Fruit fly (Drosophila melanogaster) whole organism, embryonic: ENCODE data around the gene DCTN1-p150.

Experiments
- Aef1 ChIP-seq: fragments of 200-800 bp; sonication (Bioruptor generic); IDR thresholded peaks from 3 replicates; pipeline ENCODE4 v1.3.6; 2022; ENCODE audit warnings: missing biosample characterization, missing genetic modification characterization
- CG10979 ChIP-seq: fragments of 200-800 bp; sonication (Bioruptor generic); optimal IDR thresholded peaks from 2 replicates; lab custom pipeline; 2018; ENCODE audit warnings: missing biosample characterization, mild to moderate bottlenecking, missing genetic modification characterization, moderate library complexity
- CG1233 ChIP-seq: fragments of 200-800 bp; sonication (Bioruptor generic); optimal IDR thresholded peaks from 4 replicates; lab custom pipeline; 2018; ENCODE audit warnings: missing biosample characterization, mild to moderate bottlenecking, missing genetic modification characterization
- CG16863 ChIP-seq: fragments of 200-800 bp; sonication (Bioruptor generic); optimal IDR thresholded peaks from 3 replicates; lab custom pipeline; 2016; ENCODE audit warnings: missing biosample characterization, missing genetic modification characterization
- CG17361 ChIP-seq: fragments of 200-800 bp; sonication (Bioruptor generic); IDR thresholded peaks from 3 replicates; pipeline ENCODE4 v1.3.6; 2022; ENCODE audit warnings: missing biosample characterization, missing genetic modification characterization
- CG17829 ChIP-seq: fragments of 200-800 bp; optimal IDR thresholded peaks from 2 replicates; lab custom pipeline; 2019; ENCODE audit warnings: missing biosample characterization, mild to moderate bottlenecking, missing genetic modification characterization, moderate library complexity
- CG31365 ChIP-seq: fragments of 200-800 bp; sonication (Bioruptor generic); optimal IDR thresholded peaks from 2 replicates; lab custom pipeline; 2018; ENCODE audit warnings: missing biosample characterization, mild to moderate bottlenecking, missing genetic modification characterization
- CG3163 ChIP-seq: fragments of 200-800 bp; sonication (Bioruptor generic); optimal IDR thresholded peaks from 3 replicates; lab custom pipeline; 2016; ENCODE audit warnings: missing biosample characterization, missing genetic modification characterization
- CG3407 ChIP-seq: fragments of 200-800 bp; sonication (Bioruptor generic); optimal IDR thresholded peaks from 2 replicates; lab custom pipeline; 2018; ENCODE audit warnings: missing biosample characterization, mild to moderate bottlenecking, missing genetic modification characterization
- CG4282 ChIP-seq: fragments of 200-800 bp; sonication (Bioruptor generic); optimal IDR thresholded peaks from 2 replicates; lab custom pipeline; 2016; ENCODE audit warnings: missing biosample characterization, missing genetic modification characterization
- CG4404 ChIP-seq: fragments of 200-800 bp; sonication (Bioruptor generic); IDR thresholded peaks from 2 replicates; pipeline ENCODE4 v1.3.6; 2022; ENCODE audit warnings: missing biosample characterization, missing genetic modification characterization
- CG6854 ChIP-seq: fragments of 200-800 bp; sonication (Bioruptor generic); optimal IDR thresholded peaks from 3 replicates; lab custom pipeline; 2017; ENCODE audit warnings: missing biosample characterization, mild to moderate bottlenecking, missing genetic modification characterization
- CG8924 ChIP-seq: fragments of 200-800 bp; optimal IDR thresholded peaks from 3 replicates; lab custom pipeline; 2019; ENCODE audit warnings: missing biosample characterization, mild to moderate bottlenecking, missing genetic modification characterization, moderate library complexity
- CG9437 ChIP-seq: fragments of 200-800 bp; sonication (Bioruptor generic); optimal IDR thresholded peaks from 2 replicates; lab custom pipeline; 2018; ENCODE audit warnings: missing biosample characterization, mild to moderate bottlenecking, missing genetic modification characterization
- Camta ChIP-seq: fragments of 200-800 bp; sonication (Bioruptor generic); optimal IDR thresholded peaks from 2 replicates; lab custom pipeline; 2016; ENCODE audit warnings: missing biosample characterization, missing genetic modification characterization
- Dek ChIP-seq: fragments of 200-800 bp; sonication (Bioruptor generic); optimal IDR thresholded peaks from 3 replicates; lab custom pipeline; 2019; ENCODE audit warnings: missing biosample characterization, mild to moderate bottlenecking, missing genetic modification characterization, moderate library complexity
- Dref ChIP-seq: fragments of 200-800 bp; sonication (Bioruptor generic); IDR thresholded peaks from 2 replicates; pipeline ENCODE4 v1.3.6; 2022; ENCODE audit warnings: missing biosample characterization, missing genetic modification characterization
- Eip74EF ChIP-seq, 2 experiments: fragments of 200-800 bp in 1 of 2; fragments of >200 bp in 1 of 2; sonication (Bioruptor generic) in 1 of 2; optimal IDR thresholded peaks; 2 replicates each; lab custom pipeline; 2017 to 2019; ENCODE audit warnings: missing biosample characterization in 2 of 2, missing genetic modification characterization in 2 of 2, mild to moderate bottlenecking in 1 of 2, moderate library complexity in 1 of 2
- Gug ChIP-seq: fragments of 200-800 bp; sonication (Bioruptor generic); IDR thresholded peaks from 4 replicates; pipeline ENCODE4 v1.3.6; 2022; ENCODE audit warnings: missing biosample characterization, missing genetic modification characterization
- Hr3 ChIP-seq: fragments of 200-800 bp; sonication (Bioruptor generic); optimal IDR thresholded peaks from 3 replicates; lab custom pipeline; 2016; ENCODE audit warnings: missing biosample characterization, missing genetic modification characterization
- Lpt ChIP-seq: fragments of >200 bp; optimal IDR thresholded peaks from 2 replicates; lab custom pipeline; 2018; ENCODE audit warnings: missing biosample characterization, missing genetic modification characterization
- Mad ChIP-seq: fragments of 200-800 bp; sonication (Bioruptor generic); optimal IDR thresholded peaks from 2 replicates; lab custom pipeline; 2016; ENCODE audit warnings: missing biosample characterization, missing genetic modification characterization
- Mrtf ChIP-seq: fragments of 200-800 bp; sonication (Bioruptor generic); IDR thresholded peaks from 3 replicates; pipeline ENCODE4 v1.3.6; 2022; ENCODE audit warnings: missing biosample characterization, missing genetic modification characterization
- Oli ChIP-seq: fragments of 200-800 bp; sonication (Bioruptor generic); optimal IDR thresholded peaks from 2 replicates; lab custom pipeline; 2018; ENCODE audit warnings: missing biosample characterization, mild to moderate bottlenecking, missing genetic modification characterization, moderate library complexity
- Six4 ChIP-seq: fragments of 200-800 bp; sonication (Bioruptor generic); optimal IDR thresholded peaks from 2 replicates; lab custom pipeline; 2016; ENCODE audit warnings: missing biosample characterization, missing genetic modification characterization
- TFAM ChIP-seq: fragments of 200-800 bp; sonication (Bioruptor generic); optimal IDR thresholded peaks from 2 replicates; lab custom pipeline; 2017; ENCODE audit warnings: missing biosample characterization, missing genetic modification characterization, inconsistent platforms
- Tbp ChIP-seq: fragments of >200 bp; optimal IDR thresholded peaks from 2 replicates; lab custom pipeline; 2018; ENCODE audit warnings: missing biosample characterization, missing genetic modification characterization
- bbx ChIP-seq: fragments of 200-800 bp; sonication (Bioruptor generic); IDR thresholded peaks from 2 replicates; pipeline ENCODE4 v1.3.6; 2022; ENCODE audit warnings: missing biosample characterization, missing genetic modification characterization; ENCODE audit not compliant: partially characterized antibody
- bsh ChIP-seq, 2 experiments: fragments of 200-800 bp; sonication (Bioruptor generic); optimal IDR thresholded peaks; 2 replicates each; lab custom pipeline; 2017 to 2018; ENCODE audit warnings: mild to moderate bottlenecking in 2 of 2, missing biosample characterization in 2 of 2, missing genetic modification characterization in 2 of 2, moderate library complexity in 1 of 2
- crp ChIP-seq, 2 experiments: fragments of 200-800 bp; sonication (Bioruptor generic); optimal IDR thresholded peaks; 2 replicates in 1 of 2; 3 replicates in 1 of 2; lab custom pipeline; 2017; ENCODE audit warnings: missing biosample characterization in 2 of 2, missing genetic modification characterization in 2 of 2, mild to moderate bottlenecking in 1 of 2, moderate library complexity in 1 of 2
- dimm ChIP-seq: fragments of 200-800 bp; sonication (Bioruptor generic); IDR thresholded peaks from 2 replicates; pipeline ENCODE4 v1.3.6; 2022; ENCODE audit warnings: missing biosample characterization, missing genetic modification characterization
- ems ChIP-seq: fragments of 200-800 bp; sonication (Bioruptor generic); optimal IDR thresholded peaks from 3 replicates; lab custom pipeline; 2016; ENCODE audit warnings: missing biosample characterization, missing genetic modification characterization
- fd3F ChIP-seq: fragments of 200-800 bp; sonication (Bioruptor generic); optimal IDR thresholded peaks from 2 replicates; lab custom pipeline; 2018; ENCODE audit warnings: missing biosample characterization, mild to moderate bottlenecking, missing genetic modification characterization, moderate library complexity
- gsb ChIP-seq: fragments of 200-800 bp; sonication (Bioruptor generic); IDR thresholded peaks from 2 replicates; pipeline ENCODE4 v1.3.6; 2022; ENCODE audit warnings: missing biosample characterization, missing genetic modification characterization
- hbn ChIP-seq: fragments of 200-800 bp; sonication (Bioruptor generic); IDR thresholded peaks from 2 replicates; pipeline ENCODE4 v1.3.6; 2022; ENCODE audit warnings: missing biosample characterization, missing genetic modification characterization; ENCODE audit not compliant: partially characterized antibody
- her ChIP-seq: fragments of 200-800 bp; sonication (Bioruptor generic); optimal IDR thresholded peaks from 2 replicates; lab custom pipeline; 2016; ENCODE audit warnings: missing biosample characterization, missing genetic modification characterization
- hkb ChIP-seq, 2 experiments: fragments of 200-800 bp in 1 of 2; fragments of >200 bp in 1 of 2; sonication (Bioruptor generic) in 1 of 2; IDR thresholded peaks in 1 of 2; optimal IDR thresholded peaks in 1 of 2; 2 replicates each; pipeline versions ENCODE4 v1.3.6 to Lab custom; 2017 to 2022; ENCODE audit warnings: missing biosample characterization in 1 of 2, missing genetic modification characterization in 1 of 2
- insv ChIP-seq, 2 experiments: fragments of 200-800 bp; sonication (Bioruptor generic); optimal IDR thresholded peaks; 3 replicates each; lab custom pipeline; 2016 to 2018; ENCODE audit warnings: missing biosample characterization in 2 of 2, missing genetic modification characterization in 2 of 2
- jumu ChIP-seq: fragments of 200-800 bp; sonication (Bioruptor generic); optimal IDR thresholded peaks from 3 replicates; lab custom pipeline; 2016; ENCODE audit warnings: missing biosample characterization, missing genetic modification characterization
- lbe ChIP-seq: fragments of 200-800 bp; sonication (Bioruptor generic); optimal IDR thresholded peaks from 2 replicates; lab custom pipeline; 2016; ENCODE audit warnings: missing biosample characterization, mild to moderate bottlenecking, missing genetic modification characterization
- lilli ChIP-seq: fragments of 200-800 bp; sonication (Bioruptor generic); optimal IDR thresholded peaks from 3 replicates; lab custom pipeline; 2016; ENCODE audit warnings: missing biosample characterization, missing genetic modification characterization
- psq ChIP-seq: fragments of 200-800 bp; sonication (Bioruptor generic); optimal IDR thresholded peaks from 2 replicates; lab custom pipeline; 2017; ENCODE audit warnings: missing biosample characterization, missing genetic modification characterization
- row ChIP-seq: fragments of 200-800 bp; sonication (Bioruptor generic); IDR thresholded peaks from 3 replicates; pipeline ENCODE4 v1.3.6; 2022; ENCODE audit warnings: missing biosample characterization, missing genetic modification characterization
- stc ChIP-seq: fragments of 200-800 bp; sonication (Bioruptor generic); IDR thresholded peaks from 2 replicates; pipeline ENCODE4 v1.3.6; 2022; ENCODE audit warnings: missing biosample characterization, missing genetic modification characterization
- tin ChIP-seq: fragments of 200-800 bp; sonication (Bioruptor generic); optimal IDR thresholded peaks from 3 replicates; lab custom pipeline; 2016; ENCODE audit warnings: missing biosample characterization, missing genetic modification characterization
- toy ChIP-seq: fragments of 200-800 bp; sonication (Bioruptor generic); IDR thresholded peaks from 2 replicates; pipeline ENCODE4 v1.3.6; 2022; ENCODE audit warnings: missing biosample characterization, missing genetic modification characterization
- tup ChIP-seq: fragments of 200-800 bp; sonication (Bioruptor generic); optimal IDR thresholded peaks from 2 replicates; lab custom pipeline; 2016; ENCODE audit warnings: missing biosample characterization, mild to moderate bottlenecking, missing genetic modification characterization, moderate library complexity
- usp ChIP-seq: fragments of >200 bp; optimal IDR thresholded peaks from 2 replicates; lab custom pipeline; 2017; ENCODE audit warnings: missing biosample characterization, missing genetic modification characterization
- zf30C ChIP-seq: fragments of 200-800 bp; sonication (Bioruptor generic); optimal IDR thresholded peaks from 3 replicates; lab custom pipeline; 2018; ENCODE audit warnings: missing biosample characterization, mild to moderate bottlenecking, missing genetic modification characterization
- zfh1 ChIP-seq: fragments of 200-800 bp; sonication (Bioruptor generic); IDR thresholded peaks from 3 replicates; pipeline ENCODE4 v1.3.6; 2022; ENCODE audit warnings: missing biosample characterization, missing genetic modification characterization

DCTN1-p150 gene

dm6 chr3L:13911649-13912260, 17.4 kb upstream of the DCTN1-p150 start (continued):
- TF ChIP-seq dimm (GFP tag; lab: Robert Waterston, UW): peak; percentile 26; the same call in 1 of the 2 replicates
- TF ChIP-seq Mad (GFP tag; lab: Kevin White, UChicago): no peak
- no peak for TF ChIP-seq tup (GFP tag; lab: Kevin White, UChicago)
- TF ChIP-seq lilli: no peak
- TF ChIP-seq Gug (GFP tag; lab: Robert Waterston, UW): no peak; the same call in 3 of the 4 replicates
- TF ChIP-seq Dek (tag; lab: Kevin White, UChicago): peak; percentile 57
- peak; percentile 3 for TF ChIP-seq CG6854 (GFP tag; lab: Kevin White, UChicago)
- peak; percentile 75 for TF ChIP-seq Hr3
- TF ChIP-seq Lpt (GFP tag; lab: Kevin White, UChicago): no peak
- peak; percentile 69 for TF ChIP-seq row
- no peak for TF ChIP-seq hbn (GFP tag; lab: Robert Waterston, UW)
- peak; percentile 44 for TF ChIP-seq fd3F (GFP tag; lab: Kevin White, UChicago)
- no peak for TF ChIP-seq Dref (GFP tag; lab: Robert Waterston, UW)
- TF ChIP-seq her (GFP tag; lab: Kevin White, UChicago): no peak
- no peak for TF ChIP-seq usp (GFP tag; lab: Kevin White, UChicago)
- no peak for TF ChIP-seq jumu (GFP tag; lab: Kevin White, UChicago)
- peak; percentile 93 for TF ChIP-seq CG17361 (GFP tag; lab: Robert Waterston, UW)
- TF ChIP-seq Eip74EF (GFP tag; optimal IDR thresholded peaks at IDR 0.05; lab: Kevin White, UChicago): no peak
- TF ChIP-seq CG4404: 0 out of 2 replicates have a peak, but pooled peaks have one; percentile 21
- no peak for TF ChIP-seq Six4 (GFP tag; lab: Kevin White, UChicago)
- no peak for TF ChIP-seq Tbp
- TF ChIP-seq hkb (optimal IDR thresholded peaks at IDR 0.05; lab: Kevin White, UChicago): no peak
- TF ChIP-seq hkb (GFP tag; IDR thresholded peaks at IDR 0.05; lab: Robert Waterston, UW): peak; percentile 63
- peak in 1 of 2 experiments; percentile 74 for TF ChIP-seq bsh (GFP tag; optimal IDR thresholded peaks at IDR 0.05; lab: Kevin White, UChicago)
- TF ChIP-seq CG10979 (tag; lab: Kevin White, UChicago): peak; percentile 73
- TF ChIP-seq CG3407: peak; percentile 43
- no peak for TF ChIP-seq insv (GFP tag; optimal IDR thresholded peaks at IDR 0.05; lab: Kevin White, UChicago)
- no peak for TF ChIP-seq CG31365 (tag; lab: Kevin White, UChicago)
- TF ChIP-seq toy (GFP tag; lab: Robert Waterston, UW): no peak
- TF ChIP-seq CG17829 (tag; lab: Kevin White, UChicago): peak; percentile 70
- TF ChIP-seq zfh1: peak; percentile 62; the same call in 1 of the 3 replicates
- TF ChIP-seq CG3163 (GFP tag; lab: Kevin White, UChicago): no peak
- no peak for TF ChIP-seq lbe (GFP tag; lab: Kevin White, UChicago)
- TF ChIP-seq zf30C (GFP tag; lab: Kevin White, UChicago): no peak
- TF ChIP-seq bbx: no peak
- peak; percentile 68; the same call in 1 of the 2 replicates for TF ChIP-seq stc (GFP tag; lab: Robert Waterston, UW)
- peak; percentile 48 for TF ChIP-seq tin (GFP tag; lab: Kevin White, UChicago)
- TF ChIP-seq CG16863 (GFP tag; lab: Kevin White, UChicago): no peak
- TF ChIP-seq gsb (GFP tag; lab: Robert Waterston, UW): peak; percentile 25; the same call in 1 of the 2 replicates
- 0 out of 3 replicates have a peak, but pooled peaks have one; percentile 26 for TF ChIP-seq Mrtf
- TF ChIP-seq psq (GFP tag; lab: Kevin White, UChicago): no peak
- no peak for TF ChIP-seq crp (GFP tag; optimal IDR thresholded peaks at IDR 0.05; lab: Kevin White, UChicago)
- peak; percentile 62; the same call in 2 of the 3 replicates for TF ChIP-seq Aef1 (GFP tag; lab: Robert Waterston, UW)
- TF ChIP-seq CG1233 (GFP tag; lab: Kevin White, UChicago): peak; percentile 55
- TF ChIP-seq Oli (tag; lab: Kevin White, UChicago): peak; percentile 83
- TF ChIP-seq ems (GFP tag; lab: Kevin White, UChicago): no peak
- TF ChIP-seq Camta: no peak
- TF ChIP-seq CG9437 (GFP tag; lab: Kevin White, UChicago): peak; percentile 75
- no peak for TF ChIP-seq CG4282 (GFP tag; lab: Kevin White, UChicago)
- no peak for TF ChIP-seq TFAM
- TF ChIP-seq CG8924 (tag; lab: Kevin White, UChicago): peak; percentile 74
